Worm (Caenorhabditis elegans): ENCODE results near the gene Y41G9A.6.

Y41G9A.6 gene

DNA sequence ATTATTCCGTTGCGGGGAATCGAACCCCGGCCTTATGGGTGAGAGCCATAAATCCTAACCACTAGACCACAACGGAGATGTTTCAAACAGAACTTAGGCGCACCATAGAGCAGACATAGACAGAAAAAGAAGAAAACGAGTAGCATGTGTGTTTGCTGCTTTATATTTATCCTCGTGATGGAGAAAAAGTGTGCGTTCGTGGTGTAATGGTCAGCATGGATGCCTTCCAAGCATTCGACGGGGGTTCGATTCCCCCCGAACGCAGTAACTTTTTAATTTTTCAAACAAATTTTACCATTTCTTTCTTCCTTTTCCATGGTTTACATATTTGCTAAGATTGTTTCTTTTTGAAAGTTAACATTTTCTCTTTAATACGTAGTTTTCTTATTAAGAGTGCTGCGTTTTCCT lies 32.4 kb upstream of the Y41G9A.6 start (continued):
- TF ChIP-seq nfyb-1 (GFP tag; IDR thresholded peaks at IDR 0.05) (peak; percentile 98), F57C9.4 (tag; optimal IDR thresholded peaks at IDR 0.05) (peak; percentile 80), ztf-3 (GFP tag; optimal IDR thresholded peaks at IDR 0.05) (peak; percentile 71), K11D2.4 (GFP tag; IDR thresholded peaks at IDR 0.05) (peak; percentile 95), nfya-2 (GFP tag; IDR thresholded peaks at IDR 0.05) (0 out of 2 replicates have a peak, but pooled peaks have one; percentile 65), Y53G8AR.9 (GFP tag; conservative IDR thresholded peaks at IDR 0.05) (peak; percentile 95), zim-3 (tag; optimal IDR thresholded peaks at IDR 0.05) (peak; percentile 96), aptf-3 (GFP tag; IDR thresholded peaks at IDR 0.05) (peak; percentile 97), ztf-18 (tag; optimal IDR thresholded peaks at IDR 0.05) (peak; percentile 84), bed-2 (GFP tag; IDR thresholded peaks at IDR 0.05) (peak; percentile 69; the same call in 1 of the 2 replicates), mxl-1 (tag; optimal IDR thresholded peaks at IDR 0.05) (peak; percentile 97), sea-2 (GFP tag; IDR thresholded peaks at IDR 0.05) (peak; percentile 91), sdz-38 (tag; optimal IDR thresholded peaks at IDR 0.05) (peak; percentile 70), C17E4.6 (GFP tag; IDR thresholded peaks at IDR 0.05) (peak; percentile 80), lsy-27 (tag; optimal IDR thresholded peaks at IDR 0.05; ENCODE audit: borderline replicate concordance, insufficient read depth) (peak; percentile 92), hlh-26 (GFP tag; conservative IDR thresholded peaks at IDR 0.05) (no peak), ekl-4 (GFP tag; IDR thresholded peaks at IDR 0.05) (peak; percentile 93), xnd-1 (tag; optimal IDR thresholded peaks at IDR 0.05) (no peak), efl-1 (GFP tag; optimal IDR thresholded peaks at IDR 0.05) (no peak), lir-1 (GFP tag; conservative IDR thresholded peaks at IDR 0.05) (peak; percentile 90), nhr-90 (tag; optimal IDR thresholded peaks at IDR 0.05) (peak; percentile 94), Y67H2A.10 (GFP tag; conservative IDR thresholded peaks at IDR 0.05) (peak; percentile 83), atf-7 (tag; optimal IDR thresholded peaks at IDR 0.05) (peak; percentile 95), D2030.7 (GFP tag; IDR thresholded peaks at IDR 0.05) (peak; percentile 94), hmg-20 (GFP tag; IDR thresholded peaks at IDR 0.05) (peak; percentile 93), F33H1.4 (GFP tag; IDR thresholded peaks at IDR 0.05) (peak; percentile 32), athp-1 (tag; optimal IDR thresholded peaks at IDR 0.05) (peak; percentile 94), snpc-4 (GFP tag; optimal IDR thresholded peaks at IDR 0.05) (peak; percentile 84), snpc-4 (tag; optimal IDR thresholded peaks at IDR 0.05) (peak in 3 of 4 experiments; percentile 86 to 90 (median 90)), pbrm-1 (GFP tag; IDR thresholded peaks at IDR 0.05) (peak; percentile 96), egrh-3 (GFP tag; IDR thresholded peaks at IDR 0.05) (peak; percentile 74), rpc-1 (optimal IDR thresholded peaks at IDR 0.05) (peak; percentile 100), rpc-1 (tag; optimal IDR thresholded peaks at IDR 0.05) (peak; percentile 100), let-526 (GFP tag; IDR thresholded peaks at IDR 0.05) (peak; percentile 95), hsf-1 (GFP tag; IDR thresholded peaks at IDR 0.05) (peak; percentile 68), ets-4 (GFP tag; optimal IDR thresholded peaks at IDR 0.05) (peak; percentile 55), dpff-1 (tag; optimal IDR thresholded peaks at IDR 0.05) (peak; percentile 77), F22D6.2 (tag; optimal IDR thresholded peaks at IDR 0.05) (peak; percentile 75), lin-35 (GFP tag; optimal IDR thresholded peaks at IDR 0.05) (peak; percentile 11 to 87 (median 72)), tbx-9 (tag; optimal IDR thresholded peaks at IDR 0.05; ENCODE audit: borderline replicate concordance) (peak; percentile 87), dox-1 (GFP tag; IDR thresholded peaks at IDR 0.05) (peak; percentile 96), F10E7.11 (tag; optimal IDR thresholded peaks at IDR 0.05) (peak; percentile 91), F52B5.7 (tag; optimal IDR thresholded peaks at IDR 0.05) (peak; percentile 98), snpc-1.1 (tag; optimal IDR thresholded peaks at IDR 0.05; ENCODE audit: insufficient read depth) (peak; percentile 84), akir-1 (GFP tag; optimal IDR thresholded peaks at IDR 0.05) (peak; percentile 88), ztf-25 (GFP tag; IDR thresholded peaks at IDR 0.05) (peak; percentile 99), nhr-27 (tag; optimal IDR thresholded peaks at IDR 0.05) (peak; percentile 95), madf-6 (GFP tag; IDR thresholded peaks at IDR 0.05) (peak; percentile 82), T26A5.8 (tag; optimal IDR thresholded peaks at IDR 0.05) (peak; percentile 97)

All from whole organism, young adult.